Worm (Caenorhabditis elegans) whole organism, L4 larva: ENCODE measurements around the gene ule-3.

Source experiments
- F44E2.7 ChIP-seq: fragments of 200-800 bp; sonication (Bioruptor generic); IDR thresholded peaks from 2 replicates; pipeline ENCODE4 v2.1.2; 2022; ENCODE audit warnings: missing genetic modification characterization, missing compliant biosample characterization
- Y5F2A.4 ChIP-seq: fragments of 200-800 bp; sonication (Bioruptor generic); optimal IDR thresholded peaks from 2 replicates; lab custom pipeline; 2018; ENCODE audit warnings: mild to moderate bottlenecking, missing genetic modification characterization, missing compliant biosample characterization
- aha-1 ChIP-seq: fragments of 150-350 bp; peaks from one replicate; lab custom pipeline; 2014; ENCODE audit warnings: missing biosample characterization, missing genetic modification characterization
- arid-1 ChIP-seq: fragments of 200-800 bp; sonication (Bioruptor generic); conservative IDR thresholded peaks from 2 replicates; pipeline ENCODE4 v1.3.6; 2022; ENCODE audit warnings: missing genetic modification reagents, missing genetic modification characterization, missing compliant biosample characterization
- ceh-32 ChIP-seq: sonication (generic microtip); optimal IDR thresholded peaks from 2 replicates; lab custom pipeline; 2016; ENCODE audit warnings: mild to moderate bottlenecking, missing genetic modification characterization, missing compliant biosample characterization; ENCODE audit not compliant: poor library complexity
- ceh-44 ChIP-seq: fragments of 200-800 bp; sonication (Bioruptor generic); IDR thresholded peaks from 2 replicates; pipeline ENCODE4 v1.3.6; 2022; ENCODE audit warnings: missing genetic modification reagents, missing genetic modification characterization, missing compliant biosample characterization
- cey-2 ChIP-seq: sonication (generic microtip); optimal IDR thresholded peaks from 3 replicates; lab custom pipeline; 2017; ENCODE audit warnings: missing genetic modification characterization, mild to moderate bottlenecking, missing compliant biosample characterization, antibody characterized with exemption, borderline replicate concordance; ENCODE audit not compliant: insufficient read depth
- daf-16 ChIP-seq, 3 experiments: sonication (generic microtip); optimal IDR thresholded peaks; 2 replicates each; lab custom pipeline; 2016 to 2017; ENCODE audit warnings: missing genetic modification characterization in 3 of 3, missing genetic modification reagents in 3 of 3, mild to moderate bottlenecking in 2 of 3, missing compliant biosample characterization in 2 of 3, missing biosample characterization in 1 of 3, moderate library complexity in 1 of 3
- daf-19 ChIP-seq: fragments of 200-800 bp; sonication (Bioruptor generic); conservative IDR thresholded peaks from 2 replicates; pipeline ENCODE4 v1.3.6; 2022; ENCODE audit warnings: missing genetic modification characterization, missing compliant biosample characterization
- dmd-8 ChIP-seq: fragments of 200-800 bp; sonication (Bioruptor generic); IDR thresholded peaks from 2 replicates; pipeline ENCODE4 v1.3.6; 2022; ENCODE audit warnings: missing genetic modification characterization, missing compliant biosample characterization
- dpl-1 ChIP-seq: fragments of 150-350 bp; optimal IDR thresholded peaks from 2 replicates; lab custom pipeline; 2014; ENCODE audit warnings: missing biosample characterization, missing genetic modification reagents, missing genetic modification characterization
- duxl-1 ChIP-seq: sonication (generic microtip); optimal IDR thresholded peaks from 2 replicates; lab custom pipeline; 2016; ENCODE audit warnings: mild to moderate bottlenecking, missing genetic modification characterization, moderate library complexity, missing compliant biosample characterization; ENCODE audit not compliant: poor library complexity
- dve-1 ChIP-seq: sonication (generic microtip); optimal IDR thresholded peaks from 2 replicates; lab custom pipeline; 2017; ENCODE audit warnings: antibody characterized with exemption, mild to moderate bottlenecking, missing genetic modification characterization, missing compliant biosample characterization; ENCODE audit not compliant: insufficient read depth
- egl-27 ChIP-seq: sonication (generic microtip); optimal IDR thresholded peaks from 3 replicates; lab custom pipeline; 2017; ENCODE audit warnings: missing biosample characterization, missing genetic modification reagents, missing genetic modification characterization
- egl-43 ChIP-seq: fragments of 200-800 bp; sonication (Bioruptor generic); IDR thresholded peaks from 2 replicates; pipeline ENCODE4 v1.3.6; 2022; ENCODE audit warnings: missing genetic modification reagents, missing genetic modification characterization, missing compliant biosample characterization
- fos-1 ChIP-seq: fragments of 150-350 bp; optimal IDR thresholded peaks from 2 replicates; lab custom pipeline; 2014; ENCODE audit warnings: missing biosample characterization, missing genetic modification characterization
- gei-8 ChIP-seq: fragments of 200-800 bp; sonication (Bioruptor generic); optimal IDR thresholded peaks from 2 replicates; lab custom pipeline; 2018; ENCODE audit warnings: mild to moderate bottlenecking, missing genetic modification characterization, missing compliant biosample characterization
- hmg-1.1 ChIP-seq: fragments of 200-800 bp; sonication (Bioruptor generic); IDR thresholded peaks from 2 replicates; pipeline ENCODE4 v1.3.6; 2022; ENCODE audit warnings: missing genetic modification reagents, missing genetic modification characterization, missing compliant biosample characterization
- lim-7 ChIP-seq: fragments of 200-800 bp; sonication (Bioruptor generic); IDR thresholded peaks from 2 replicates; pipeline ENCODE4 v1.3.6; 2022; ENCODE audit warnings: missing genetic modification characterization, missing compliant biosample characterization
- lin-13 ChIP-seq: fragments of 150-350 bp; optimal IDR thresholded peaks from 2 replicates; lab custom pipeline; 2014; ENCODE audit warnings: missing biosample characterization, missing genetic modification reagents, missing genetic modification characterization
- lin-39 ChIP-seq: fragments of 150-350 bp; optimal IDR thresholded peaks from 2 replicates; lab custom pipeline; 2014; ENCODE audit warnings: missing biosample characterization, missing genetic modification reagents, missing genetic modification characterization
- lir-3 ChIP-seq: sonication (generic microtip); optimal IDR thresholded peaks from 2 replicates; lab custom pipeline; 2016; ENCODE audit warnings: mild to moderate bottlenecking, missing genetic modification characterization, missing compliant biosample characterization
- lsy-2 ChIP-seq, 2 experiments: fragments of 150-350 bp in 1 of 2; sonication (generic microtip) in 1 of 2; optimal IDR thresholded peaks; 2 replicates each; lab custom pipeline; 2014 to 2017; ENCODE audit warnings: missing biosample characterization in 2 of 2, missing genetic modification characterization in 2 of 2
- mdl-1 ChIP-seq, 2 experiments: fragments of 150-350 bp in 1 of 2; sonication (generic microtip) in 1 of 2; optimal IDR thresholded peaks; 2 replicates each; lab custom pipeline; 2014 to 2017; ENCODE audit warnings: missing biosample characterization in 2 of 2, missing genetic modification characterization in 2 of 2
- mdt-29 ChIP-seq: fragments of 200-800 bp; sonication (Bioruptor generic); IDR thresholded peaks from 2 replicates; pipeline ENCODE4 v1.3.6; 2022; ENCODE audit warnings: missing genetic modification reagents, missing genetic modification characterization, missing compliant biosample characterization
- mes-2 ChIP-seq: sonication (generic microtip); optimal IDR thresholded peaks from 2 replicates; lab custom pipeline; 2016; ENCODE audit warnings: missing genotype, mild to moderate bottlenecking, missing genetic modification characterization, missing compliant biosample characterization; ENCODE audit not compliant: poor library complexity, severe bottlenecking
- mxl-3 ChIP-seq: fragments of 200-800 bp; sonication (Bioruptor generic); optimal IDR thresholded peaks from 2 replicates; lab custom pipeline; 2018; ENCODE audit warnings: mild to moderate bottlenecking, missing genetic modification characterization, missing compliant biosample characterization
- nhr-10 ChIP-seq: fragments of 150-350 bp; optimal IDR thresholded peaks from 2 replicates; lab custom pipeline; 2014; ENCODE audit warnings: missing biosample characterization, missing genetic modification characterization
- nhr-25 ChIP-seq: sonication (generic microtip); optimal IDR thresholded peaks from 2 replicates; lab custom pipeline; 2017; ENCODE audit warnings: missing genetic modification characterization, mild to moderate bottlenecking, missing compliant biosample characterization, antibody characterized with exemption, moderate library complexity, borderline replicate concordance; ENCODE audit not compliant: insufficient read depth
- nhr-28 ChIP-seq: fragments of 150-350 bp; optimal IDR thresholded peaks from 2 replicates; lab custom pipeline; 2014; ENCODE audit warnings: missing biosample characterization, missing genetic modification characterization
- nhr-42 ChIP-seq: fragments of 200-800 bp; sonication (Bioruptor generic); IDR thresholded peaks from 2 replicates; pipeline ENCODE4 v1.3.6; 2022; ENCODE audit warnings: missing genetic modification characterization, missing compliant biosample characterization
- nhr-48 ChIP-seq: sonication (generic microtip); optimal IDR thresholded peaks from 2 replicates; lab custom pipeline; 2016; ENCODE audit warnings: mild to moderate bottlenecking, missing genetic modification characterization, missing compliant biosample characterization
- nhr-77 ChIP-seq: fragments of 150-350 bp; optimal IDR thresholded peaks from 2 replicates; lab custom pipeline; 2014; ENCODE audit warnings: missing biosample characterization, missing genetic modification characterization
- pqm-1 ChIP-seq: sonication (generic microtip); optimal IDR thresholded peaks from 2 replicates; lab custom pipeline; 2017; ENCODE audit warnings: missing biosample characterization, missing genetic modification characterization
- set-16 ChIP-seq: fragments of 200-800 bp; sonication (Bioruptor generic); IDR thresholded peaks from 2 replicates; pipeline ENCODE4 v1.3.6; 2022; ENCODE audit warnings: missing genetic modification reagents, missing genetic modification characterization, missing compliant biosample characterization
- spr-3 ChIP-seq: fragments of 200-800 bp; sonication (Bioruptor generic); optimal IDR thresholded peaks from 2 replicates; lab custom pipeline; 2018; ENCODE audit warnings: mild to moderate bottlenecking, missing genetic modification characterization, missing compliant biosample characterization
- tag-97 ChIP-seq: fragments of 200-800 bp; sonication (Bioruptor generic); IDR thresholded peaks from 2 replicates; pipeline ENCODE4 v1.3.6; 2022; ENCODE audit warnings: missing genetic modification characterization, missing compliant biosample characterization
- zag-1 ChIP-seq: fragments of 150-350 bp; optimal IDR thresholded peaks from 2 replicates; lab custom pipeline; 2014; ENCODE audit warnings: missing biosample characterization, missing genetic modification characterization
- ztf-7 ChIP-seq: fragments of 150-350 bp; optimal IDR thresholded peaks from 2 replicates; lab custom pipeline; 2014; ENCODE audit warnings: missing biosample characterization, missing genetic modification characterization

ule-3 gene

ce11 chrV:10776528-10777055 lies 17.0 kb upstream of the ule-3 start, which contains the start of gene D1054.5 (continued):
- TF ChIP-seq fos-1 (no peak), mes-2 (tag; lab: Kevin White, UChicago) (no peak), tag-97 (GFP tag; lab: Robert Waterston, UW) (no peak), zag-1 (tag; lab: Kevin White, UChicago) (no peak), dpl-1 (GFP tag; lab: Kevin White, UChicago) (no peak), mxl-3 (GFP tag; lab: Kevin White, UChicago) (no peak), lin-39 (no peak), daf-19 (no peak), mdt-29 (GFP tag; lab: Robert Waterston, UW) (no peak), pqm-1 (tag; lab: Kevin White, UChicago) (peak; percentile 55), nhr-42 (no peak), mdl-1 (tag; optimal IDR thresholded peaks at IDR 0.05; lab: Kevin White, UChicago) (no peak), lsy-2 (tag; optimal IDR thresholded peaks at IDR 0.05; lab: Kevin White, UChicago) (no peak), dmd-8 (no peak), ceh-44 (GFP tag; lab: Robert Waterston, UW) (no peak), hmg-1.1 (no peak), duxl-1 (no peak), lir-3 (no peak), ztf-7 (tag; lab: Kevin White, UChicago) (peak; percentile 4), F44E2.7 (GFP tag; lab: Robert Waterston, UW) (no peak), lin-13 (GFP tag; lab: Kevin White, UChicago) (no peak), egl-27 (tag; lab: Kevin White, UChicago) (no peak), dve-1 (tag; lab: Kevin White, UChicago) (peak; percentile 68), ceh-32 (tag; lab: Kevin White, UChicago) (no peak), nhr-48 (tag; lab: Kevin White, UChicago) (peak; percentile 65), nhr-25 (no peak), arid-1 (GFP tag; lab: Robert Waterston, UW) (no peak), nhr-77 (tag; lab: Kevin White, UChicago) (peak; percentile 39), nhr-10 (no peak), spr-3 (GFP tag; lab: Kevin White, UChicago) (no peak), cey-2 (tag; lab: Kevin White, UChicago) (no peak), aha-1 (no peak), daf-16 (GFP tag; optimal IDR thresholded peaks at IDR 0.05; lab: Kevin White, UChicago) (no peak), daf-16 (tag; optimal IDR thresholded peaks at IDR 0.05; lab: Kevin White, UChicago) (peak; percentile 92), egl-43 (no peak)

ce11 chrV:10784011-10784410 lies 9.6 kb upstream of the ule-3 start, which contains the start of gene D1054.8:
D1054.8 (plus strand) TSS chrV:10784311.
- no peak for TF ChIP-seq gei-8
- peak; percentile 2 for TF ChIP-seq nhr-28 (tag; lab: Kevin White, UChicago)

- TF ChIP-seq set-16 (GFP tag; lab: Robert Waterston, UW) (peak; percentile 69), Y5F2A.4 (GFP tag; lab: Kevin White, UChicago) (no peak), lim-7 (no peak)
Observed at ce11 chrV:10790921-10791320, 2.7 kb upstream of the ule-3 start, which contains the start of gene D1054.9. D1054.9 (minus strand) TSS chrV:10791057.
